Worm (Caenorhabditis elegans) whole organism, L4 larva: Measurements from ENCODE around the gene F48G7.9.

Source experiments
- D1046.2 ChIP-seq: fragments of 200-800 bp; sonication (Bioruptor generic); IDR thresholded peaks from 2 replicates; pipeline ENCODE4 v1.3.6; 2022; ENCODE audit warnings: missing genetic modification characterization, missing compliant biosample characterization
- F10B5.3 ChIP-seq: sonication (generic microtip); optimal IDR thresholded peaks from 2 replicates; lab custom pipeline; 2016; ENCODE audit warnings: mild to moderate bottlenecking, missing genetic modification characterization, missing compliant biosample characterization
- F37D6.2 ChIP-seq: sonication (generic microtip); optimal IDR thresholded peaks from 2 replicates; lab custom pipeline; 2016; ENCODE audit warnings: mild to moderate bottlenecking, missing genetic modification characterization, missing compliant biosample characterization
- T26A8.4 ChIP-seq: fragments of 200-800 bp; sonication (Bioruptor generic); IDR thresholded peaks from 2 replicates; pipeline ENCODE4 v1.3.6; 2022; ENCODE audit warnings: missing genetic modification characterization, missing compliant biosample characterization
- Y48G9A.11 ChIP-seq: fragments of 200-800 bp; sonication (Bioruptor generic); IDR thresholded peaks from 2 replicates; pipeline ENCODE4 v1.3.6; 2022; ENCODE audit warnings: missing genetic modification reagents, missing genetic modification characterization, missing compliant biosample characterization
- Y75B8A.6 ChIP-seq: fragments of 200-800 bp; sonication (Bioruptor generic); IDR thresholded peaks from 2 replicates; pipeline ENCODE4 v1.3.6; 2022; ENCODE audit warnings: missing genetic modification reagents, missing genetic modification characterization, missing compliant biosample characterization
- aha-1 ChIP-seq: fragments of 150-350 bp; peaks from one replicate; lab custom pipeline; 2014; ENCODE audit warnings: missing biosample characterization, missing genetic modification characterization
- attf-4 ChIP-seq: sonication (generic microtip); optimal IDR thresholded peaks from 3 replicates; lab custom pipeline; 2017; ENCODE audit warnings: missing biosample characterization, missing genetic modification characterization
- ceh-32 ChIP-seq: sonication (generic microtip); optimal IDR thresholded peaks from 2 replicates; lab custom pipeline; 2016; ENCODE audit warnings: mild to moderate bottlenecking, missing genetic modification characterization, missing compliant biosample characterization; ENCODE audit not compliant: poor library complexity
- ceh-44 ChIP-seq: fragments of 200-800 bp; sonication (Bioruptor generic); IDR thresholded peaks from 2 replicates; pipeline ENCODE4 v1.3.6; 2022; ENCODE audit warnings: missing genetic modification reagents, missing genetic modification characterization, missing compliant biosample characterization
- ceh-62 ChIP-seq: sonication (generic microtip); optimal IDR thresholded peaks from 2 replicates; lab custom pipeline; 2017; ENCODE audit warnings: missing biosample characterization, missing genetic modification characterization
- daf-19 ChIP-seq: fragments of 200-800 bp; sonication (Bioruptor generic); conservative IDR thresholded peaks from 2 replicates; pipeline ENCODE4 v1.3.6; 2022; ENCODE audit warnings: missing genetic modification characterization, missing compliant biosample characterization
- dmd-6 ChIP-seq: fragments of 200-800 bp; sonication (Bioruptor generic); IDR thresholded peaks from 2 replicates; pipeline ENCODE4 v1.3.6; 2022; ENCODE audit warnings: missing genetic modification reagents, missing genetic modification characterization, missing compliant biosample characterization
- dmd-9 ChIP-seq: fragments of 200-800 bp; sonication (Bioruptor generic); IDR thresholded peaks from 2 replicates; pipeline ENCODE4 v1.3.6; 2022; ENCODE audit warnings: missing genetic modification reagents, missing genetic modification characterization, missing compliant biosample characterization
- dpl-1 ChIP-seq: fragments of 150-350 bp; optimal IDR thresholded peaks from 2 replicates; lab custom pipeline; 2014; ENCODE audit warnings: missing biosample characterization, missing genetic modification reagents, missing genetic modification characterization
- duxl-1 ChIP-seq: sonication (generic microtip); optimal IDR thresholded peaks from 2 replicates; lab custom pipeline; 2016; ENCODE audit warnings: mild to moderate bottlenecking, missing genetic modification characterization, moderate library complexity, missing compliant biosample characterization; ENCODE audit not compliant: poor library complexity
- dve-1 ChIP-seq: sonication (generic microtip); optimal IDR thresholded peaks from 2 replicates; lab custom pipeline; 2017; ENCODE audit warnings: antibody characterized with exemption, mild to moderate bottlenecking, missing genetic modification characterization, missing compliant biosample characterization; ENCODE audit not compliant: insufficient read depth
- egl-43 ChIP-seq: fragments of 200-800 bp; sonication (Bioruptor generic); IDR thresholded peaks from 2 replicates; pipeline ENCODE4 v1.3.6; 2022; ENCODE audit warnings: missing genetic modification reagents, missing genetic modification characterization, missing compliant biosample characterization
- fkh-10 ChIP-seq: fragments of 150-350 bp; optimal IDR thresholded peaks from 2 replicates; lab custom pipeline; 2014; ENCODE audit warnings: missing biosample characterization, missing genetic modification reagents, missing genetic modification characterization
- gei-8 ChIP-seq: fragments of 200-800 bp; sonication (Bioruptor generic); optimal IDR thresholded peaks from 2 replicates; lab custom pipeline; 2018; ENCODE audit warnings: mild to moderate bottlenecking, missing genetic modification characterization, missing compliant biosample characterization
- hif-1 ChIP-seq, 2 experiments: sonication (generic microtip); optimal IDR thresholded peaks; 2 replicates each; lab custom pipeline; 2016 to 2017; ENCODE audit warnings: missing compliant biosample characterization in 2 of 2, missing genetic modification characterization in 2 of 2, missing genetic modification reagents in 2 of 2, missing genotype in 2 of 2, mild to moderate bottlenecking in 1 of 2
- jun-1 ChIP-seq: fragments of 150-350 bp; optimal IDR thresholded peaks from 2 replicates; lab custom pipeline; 2014; ENCODE audit warnings: missing biosample characterization, missing genetic modification reagents, missing genetic modification characterization
- lin-13 ChIP-seq: fragments of 150-350 bp; optimal IDR thresholded peaks from 2 replicates; lab custom pipeline; 2014; ENCODE audit warnings: missing biosample characterization, missing genetic modification reagents, missing genetic modification characterization
- lin-15B ChIP-seq: fragments of 150-350 bp; sonication (generic microtip); optimal IDR thresholded peaks from 3 replicates; lab custom pipeline; 2014; ENCODE audit warnings: missing biosample characterization, missing genetic modification characterization
- lin-29 ChIP-seq: fragments of 200-800 bp; sonication (Bioruptor generic); IDR thresholded peaks from 2 replicates; pipeline ENCODE4 v1.3.6; 2022; ENCODE audit warnings: missing genetic modification reagents, missing genetic modification characterization, missing compliant biosample characterization
- lin-38 ChIP-seq: fragments of 200-800 bp; sonication (Bioruptor generic); IDR thresholded peaks from 2 replicates; pipeline ENCODE4 v1.3.6; 2022; ENCODE audit warnings: missing genetic modification reagents, missing genetic modification characterization, missing compliant biosample characterization
- mes-2 ChIP-seq: sonication (generic microtip); optimal IDR thresholded peaks from 2 replicates; lab custom pipeline; 2016; ENCODE audit warnings: missing genotype, mild to moderate bottlenecking, missing genetic modification characterization, missing compliant biosample characterization; ENCODE audit not compliant: poor library complexity, severe bottlenecking
- mxl-2 ChIP-seq: fragments of 200-800 bp; sonication (Bioruptor generic); conservative IDR thresholded peaks from 2 replicates; pipeline ENCODE4 v1.3.6; 2022; ENCODE audit warnings: missing genetic modification reagents, missing genetic modification characterization, missing compliant biosample characterization
- mxl-3 ChIP-seq: fragments of 200-800 bp; sonication (Bioruptor generic); optimal IDR thresholded peaks from 2 replicates; lab custom pipeline; 2018; ENCODE audit warnings: mild to moderate bottlenecking, missing genetic modification characterization, missing compliant biosample characterization
- nhr-237 ChIP-seq: sonication (generic microtip); optimal IDR thresholded peaks from 2 replicates; lab custom pipeline; 2017; ENCODE audit warnings: missing biosample characterization, missing genetic modification characterization
- nhr-41 ChIP-seq: fragments of 200-800 bp; sonication (Bioruptor generic); IDR thresholded peaks from 2 replicates; pipeline ENCODE4 v1.3.6; 2022; ENCODE audit warnings: missing genetic modification reagents, missing genetic modification characterization, missing compliant biosample characterization
- nhr-42 ChIP-seq: fragments of 200-800 bp; sonication (Bioruptor generic); IDR thresholded peaks from 2 replicates; pipeline ENCODE4 v1.3.6; 2022; ENCODE audit warnings: missing genetic modification characterization, missing compliant biosample characterization
- nhr-48 ChIP-seq: sonication (generic microtip); optimal IDR thresholded peaks from 2 replicates; lab custom pipeline; 2016; ENCODE audit warnings: mild to moderate bottlenecking, missing genetic modification characterization, missing compliant biosample characterization
- nhr-6 ChIP-seq: fragments of 150-350 bp; optimal IDR thresholded peaks from 2 replicates; lab custom pipeline; 2014; ENCODE audit warnings: missing biosample characterization, missing genetic modification characterization
- nhr-77 ChIP-seq: fragments of 150-350 bp; optimal IDR thresholded peaks from 2 replicates; lab custom pipeline; 2014; ENCODE audit warnings: missing biosample characterization, missing genetic modification characterization
- pqm-1 ChIP-seq: sonication (generic microtip); optimal IDR thresholded peaks from 2 replicates; lab custom pipeline; 2017; ENCODE audit warnings: missing biosample characterization, missing genetic modification characterization
- rbr-2 ChIP-seq: sonication (generic microtip); optimal IDR thresholded peaks from 2 replicates; lab custom pipeline; 2016; ENCODE audit warnings: missing genotype, missing genetic modification characterization, missing compliant biosample characterization
- saeg-2 ChIP-seq: fragments of 200-800 bp; sonication (Bioruptor generic); IDR thresholded peaks from 2 replicates; pipeline ENCODE4 v1.3.6; 2022; ENCODE audit warnings: missing genetic modification reagents, missing genetic modification characterization, missing compliant biosample characterization
- sdz-12 ChIP-seq: fragments of 200-800 bp; sonication (Bioruptor generic); optimal IDR thresholded peaks from 2 replicates; lab custom pipeline; 2018; ENCODE audit warnings: mild to moderate bottlenecking, missing genetic modification characterization, missing compliant biosample characterization
- skn-1 ChIP-seq: fragments of 150-350 bp; optimal IDR thresholded peaks from 2 replicates; lab custom pipeline; 2014; ENCODE audit warnings: missing biosample characterization, missing genetic modification characterization
- spr-1 ChIP-seq: sonication (generic microtip); optimal IDR thresholded peaks from 2 replicates; lab custom pipeline; 2016; ENCODE audit warnings: mild to moderate bottlenecking, missing genetic modification characterization, missing compliant biosample characterization
- zfp-2 ChIP-seq: sonication (generic microtip); optimal IDR thresholded peaks from 2 replicates; lab custom pipeline; 2016; ENCODE audit warnings: mild to moderate bottlenecking, missing genetic modification characterization, missing compliant biosample characterization
- zfp-3 ChIP-seq: fragments of 200-800 bp; sonication (Bioruptor generic); conservative IDR thresholded peaks from 2 replicates; pipeline ENCODE4 v1.3.6; 2022; ENCODE audit warnings: missing genetic modification reagents, missing genetic modification characterization, missing compliant biosample characterization
- zip-11 ChIP-seq: fragments of 200-800 bp; sonication (Bioruptor generic); IDR thresholded peaks from 2 replicates; pipeline ENCODE4 v1.3.6; 2022; ENCODE audit warnings: missing genetic modification characterization, missing compliant biosample characterization
- ztf-11 ChIP-seq: fragments of 150-350 bp; optimal IDR thresholded peaks from 2 replicates; lab custom pipeline; 2014; ENCODE audit warnings: missing biosample characterization, missing genetic modification characterization

Gene F48G7.9

DNA sequence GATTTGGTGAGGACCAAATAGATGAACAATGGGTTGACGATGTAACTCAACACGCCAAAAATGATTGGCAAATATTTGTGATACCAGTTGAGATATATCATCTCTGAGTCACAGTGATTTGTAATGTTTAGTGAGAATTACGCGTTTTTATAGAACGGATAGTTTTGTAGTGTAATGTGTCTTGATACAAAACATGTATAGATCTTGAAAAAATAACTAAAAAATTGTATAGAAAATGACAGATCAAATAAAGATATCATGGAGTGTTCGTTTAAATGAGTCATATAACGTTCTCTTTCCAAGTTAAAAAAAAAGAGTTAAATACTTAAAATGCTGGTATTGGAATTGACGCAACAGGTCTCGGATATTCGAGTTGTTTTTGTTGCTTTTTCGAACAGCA is 26.0 kb upstream of the F48G7.9 start, which contains the start of gene srj-6:
Gene srj-6, minus strand, starts transcription at position 101 of the 400 bp plus-strand sequence.
- TF ChIP-seq D1046.2 (no peak), T26A8.4 (no peak), aha-1 (tag; lab: Kevin White, UChicago) (no peak), pqm-1 (tag; lab: Kevin White, UChicago) (no peak), zfp-2 (tag; lab: Kevin White, UChicago) (no peak), mxl-2 (no peak), Y48G9A.11 (GFP tag; lab: Robert Waterston, UW) (no peak), zip-11 (GFP tag; lab: Robert Waterston, UW) (no peak), Y75B8A.6 (GFP tag; lab: Robert Waterston, UW) (no peak), lin-29 (GFP tag; lab: Robert Waterston, UW) (no peak), ceh-62 (tag; lab: Kevin White, UChicago) (no peak), skn-1 (tag; lab: Kevin White, UChicago) (no peak), dve-1 (no peak), dmd-9 (GFP tag; lab: Robert Waterston, UW) (no peak), rbr-2 (tag; lab: Kevin White, UChicago) (no peak)

ce11 chrV:652940-653339 is 24.5 kb upstream of the F48G7.9 start, which contains the start of gene srj-5:
TSS of gene srj-5 (minus strand) at chrV:653040.
- no peak for TF ChIP-seq nhr-48
- TF ChIP-seq F10B5.3 (tag; lab: Kevin White, UChicago): no peak
- TF ChIP-seq daf-19: no peak
- no peak for TF ChIP-seq ceh-32
- TF ChIP-seq nhr-41 (GFP tag; lab: Robert Waterston, UW): no peak
- TF ChIP-seq fkh-10 (GFP tag; lab: Kevin White, UChicago): no peak
- no peak for TF ChIP-seq egl-43 (GFP tag; lab: Robert Waterston, UW)
- no peak for TF ChIP-seq mxl-3
- TF ChIP-seq zfp-2 (tag; lab: Kevin White, UChicago): no peak

DNA sequence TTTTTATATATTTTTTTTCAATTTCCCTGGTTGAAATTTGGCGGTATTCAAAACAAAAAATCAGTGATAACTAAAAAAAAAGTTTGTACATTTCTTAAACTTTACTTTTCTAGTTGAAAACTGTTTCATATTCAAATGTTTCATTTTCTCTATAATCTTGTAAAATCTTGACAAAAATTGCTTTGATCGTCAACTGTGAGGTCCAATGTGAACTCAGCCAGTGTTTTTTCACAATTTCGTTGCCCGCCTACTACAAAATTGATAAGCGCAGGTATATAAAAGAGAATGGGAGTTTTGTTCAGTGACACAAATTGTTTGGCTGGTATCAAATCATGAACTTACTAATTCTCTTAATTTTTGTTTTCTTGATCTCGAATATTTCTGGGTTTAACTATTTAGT is 18.5 kb upstream of the F48G7.9 start, which contains the start of gene ugt-42:
Gene ugt-42, plus strand, starts transcription at position 301 of the 400 bp plus-strand sequence.
- TF ChIP-seq Y75B8A.6 (GFP tag; lab: Robert Waterston, UW) (no peak), ztf-11 (no peak), dve-1 (no peak), spr-1 (no peak), mxl-2 (no peak), duxl-1 (tag; lab: Kevin White, UChicago) (no peak), mes-2 (no peak), sdz-12 (GFP tag; lab: Kevin White, UChicago) (no peak), F37D6.2 (tag; lab: Kevin White, UChicago) (no peak), zip-11 (GFP tag; lab: Robert Waterston, UW) (no peak), nhr-42 (GFP tag; lab: Robert Waterston, UW) (no peak), ceh-32 (no peak), jun-1 (tag; lab: Kevin White, UChicago) (no peak), hif-1 (tag; optimal IDR thresholded peaks at IDR 0.05; lab: Kevin White, UChicago) (no peak)

ce11 chrV:646129-646528 is 17.7 kb upstream of the F48G7.9 start, which contains the start of gene F48G7.12:
TSS of gene F48G7.12 (minus strand) at chrV:646229.
- TF ChIP-seq fkh-10 (GFP tag; lab: Kevin White, UChicago) (no peak), nhr-237 (tag; lab: Kevin White, UChicago) (no peak), ceh-44 (no peak), hif-1 (tag; optimal IDR thresholded peaks at IDR 0.05; lab: Kevin White, UChicago) (no peak), nhr-77 (no peak), dmd-6 (GFP tag; lab: Robert Waterston, UW) (no peak), lin-15B (tag; lab: Kevin White, UChicago) (no peak), dpl-1 (GFP tag; lab: Kevin White, UChicago) (no peak), lin-38 (GFP tag; lab: Robert Waterston, UW) (no peak), mxl-3 (no peak), jun-1 (tag; lab: Kevin White, UChicago) (no peak), saeg-2 (no peak), nhr-6 (tag; lab: Kevin White, UChicago) (no peak), lin-13 (GFP tag; lab: Kevin White, UChicago) (no peak), attf-4 (tag; lab: Kevin White, UChicago) (no peak), zfp-3 (GFP tag; lab: Robert Waterston, UW) (no peak), mxl-2 (no peak), gei-8 (GFP tag; lab: Kevin White, UChicago) (no peak)
